Fruit fly (Drosophila melanogaster) S2 (cell line): ENCODE data around the gene CG15282.

ENCODE experiments used
- CG8478 ChIP-seq: fragments of >200 bp; optimal IDR thresholded peaks from 2 replicates; lab custom pipeline; 2018
- CTCF ChIP-seq, 2 experiments: fragments of >200 bp; optimal IDR thresholded peaks; 2 replicates each; lab custom pipeline; 2018

dm6 chr2L:14706194-14706593 lies 6.1 kb upstream of the CG15282 start:
- TF ChIP-seq CG8478 (lab: Kevin White, UChicago): no peak
- peak; percentile 98 to 99 for TF ChIP-seq CTCF (optimal IDR thresholded peaks at IDR 0.05; lab: Kevin White, UChicago)
